Worm (Caenorhabditis elegans) whole organism, young adult: Measurements from ENCODE around the gene str-254.

Experiments
- K11D2.4 ChIP-seq: fragments of 200-800 bp; sonication (Bioruptor generic); IDR thresholded peaks from 2 replicates; pipeline ENCODE4 v1.3.6; 2022; ENCODE audit warnings: missing genetic modification reagents, missing genetic modification characterization, missing compliant biosample characterization
- Y53G8AR.9 ChIP-seq: fragments of 200-800 bp; sonication (Bioruptor generic); conservative IDR thresholded peaks from 2 replicates; pipeline ENCODE4 v1.3.6; 2022; ENCODE audit warnings: missing genetic modification reagents, missing genetic modification characterization, missing compliant biosample characterization
- attf-5 ChIP-seq: fragments of 200-800 bp; sonication (Bioruptor generic); optimal IDR thresholded peaks from 2 replicates; lab custom pipeline; 2018; ENCODE audit warnings: mild to moderate bottlenecking, missing genetic modification characterization, missing compliant biosample characterization
- dpl-1 ChIP-seq: fragments of 150-350 bp; optimal IDR thresholded peaks from 2 replicates; lab custom pipeline; 2014; ENCODE audit warnings: missing biosample characterization, missing genetic modification reagents, missing genetic modification characterization
- him-1 ChIP-seq: sonication (generic microtip); optimal IDR thresholded peaks from 2 replicates; lab custom pipeline; 2016; ENCODE audit warnings: missing genotype, missing genetic modification reagents, missing genetic modification characterization, missing compliant biosample characterization
- lag-1 ChIP-seq: fragments of 200-800 bp; sonication (Bioruptor generic); IDR thresholded peaks from 2 replicates; pipeline ENCODE4 v1.3.6; 2022; ENCODE audit warnings: missing genetic modification reagents, missing genetic modification characterization, missing compliant biosample characterization
- lin-35 ChIP-seq, 3 experiments: fragments of 150-350 bp in 2 of 3; sonication (generic microtip) in 1 of 3; optimal IDR thresholded peaks; 2 replicates each; lab custom pipeline; 2014 to 2018; ENCODE audit warnings: missing biosample characterization in 3 of 3, missing genetic modification characterization in 3 of 3, missing genetic modification reagents in 3 of 3
- lsl-1 ChIP-seq: fragments of 200-800 bp; sonication (Bioruptor generic); optimal IDR thresholded peaks from 2 replicates; lab custom pipeline; 2018; ENCODE audit warnings: mild to moderate bottlenecking, missing genetic modification characterization, moderate library complexity, missing compliant biosample characterization
- mel-28 ChIP-seq: sonication (generic microtip); optimal IDR thresholded peaks from 2 replicates; lab custom pipeline; 2016; ENCODE audit warnings: borderline replicate concordance, mild to moderate bottlenecking, missing genetic modification characterization, missing compliant biosample characterization
- pha-4 ChIP-seq: fragments of 150-350 bp; sonication (generic microtip); optimal IDR thresholded peaks from 2 replicates; lab custom pipeline; 2014; ENCODE audit warnings: missing biosample characterization, missing genetic modification reagents, missing genetic modification characterization
- sdz-38 ChIP-seq: sonication (generic microtip); optimal IDR thresholded peaks from 2 replicates; lab custom pipeline; 2016; ENCODE audit warnings: missing genotype, missing genetic modification characterization, missing compliant biosample characterization
- unc-130 ChIP-seq: sonication (generic microtip); optimal IDR thresholded peaks from 2 replicates; lab custom pipeline; 2016; ENCODE audit warnings: missing genetic modification reagents, missing genetic modification characterization, missing compliant biosample characterization
- unc-62 ChIP-seq: fragments of 150-350 bp; optimal IDR thresholded peaks from 2 replicates; lab custom pipeline; 2014; ENCODE audit warnings: missing biosample characterization, missing genetic modification reagents, missing genetic modification characterization

DNA sequence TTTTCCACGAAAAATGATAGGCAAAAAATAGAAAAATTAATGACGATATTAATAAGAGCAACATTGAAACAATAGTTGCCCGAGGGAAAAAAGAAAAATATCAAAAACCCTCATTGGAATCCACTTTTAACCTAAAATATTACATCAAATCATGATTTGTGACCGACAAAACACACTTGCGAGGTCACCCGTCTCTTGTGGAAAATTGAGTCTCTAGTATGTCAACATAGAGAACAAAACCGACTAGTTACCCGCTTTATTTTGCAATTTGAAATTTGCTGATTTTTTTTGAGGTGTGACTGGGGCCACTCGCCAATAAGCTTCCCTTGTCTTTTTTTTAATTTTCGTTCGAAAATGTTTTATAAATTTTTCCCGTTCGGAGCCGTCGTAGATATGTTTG, 22.5 kb upstream of the str-254 start, which contains the start of gene cyp-33D1:
- TF ChIP-seq unc-62 (GFP tag; lab: Kevin White, UChicago) (no peak), lin-35 (GFP tag; optimal IDR thresholded peaks at IDR 0.05; lab: Kevin White, UChicago) (no peak), unc-130 (GFP tag; lab: Kevin White, UChicago) (no peak), mel-28 (tag; lab: Kevin White, UChicago) (no peak), K11D2.4 (GFP tag; lab: Robert Waterston, UW) (no peak), sdz-38 (no peak), pha-4 (tag; lab: Kevin White, UChicago) (no peak), lsl-1 (no peak), attf-5 (GFP tag; lab: Kevin White, UChicago) (no peak), dpl-1 (no peak), him-1 (tag; lab: Kevin White, UChicago) (no peak), lag-1 (GFP tag; lab: Robert Waterston, UW) (no peak), Y53G8AR.9 (GFP tag; lab: Robert Waterston, UW) (no peak)
